Fruit fly (Drosophila melanogaster) whole organism, embryonic: ENCODE measurements around the gene rempA.

Experiments
- CG11093 ChIP-seq: fragments of 200-800 bp; sonication (Bioruptor generic); IDR thresholded peaks from 3 replicates; pipeline ENCODE4 v1.3.6; 2022; ENCODE audit warnings: missing biosample characterization, missing genetic modification characterization
- CG11560 ChIP-seq: fragments of 200-800 bp; sonication (Bioruptor generic); IDR thresholded peaks from 3 replicates; pipeline ENCODE4 v1.3.6; 2022; ENCODE audit warnings: missing biosample characterization, missing genetic modification characterization
- CG1529 ChIP-seq: fragments of 200-800 bp; sonication (Bioruptor generic); optimal IDR thresholded peaks from 3 replicates; lab custom pipeline; 2018; ENCODE audit warnings: missing biosample characterization, missing genetic modification characterization
- CG16815 ChIP-seq: fragments of 200-800 bp; sonication (Bioruptor generic); optimal IDR thresholded peaks from 3 replicates; lab custom pipeline; 2017; ENCODE audit warnings: missing biosample characterization, mild to moderate bottlenecking, missing genetic modification characterization
- CG2129 ChIP-seq: fragments of 200-800 bp; sonication (Bioruptor generic); IDR thresholded peaks from 2 replicates; pipeline ENCODE4 v1.3.6; 2022; ENCODE audit warnings: missing biosample characterization, missing genetic modification characterization; ENCODE audit not compliant: partially characterized antibody
- CG2678 ChIP-seq: fragments of 200-800 bp; sonication (Bioruptor generic); optimal IDR thresholded peaks from 3 replicates; lab custom pipeline; 2019; ENCODE audit warnings: missing biosample characterization, mild to moderate bottlenecking, missing genetic modification characterization, moderate library complexity
- CG30020 ChIP-seq: fragments of 200-800 bp; optimal IDR thresholded peaks from 2 replicates; lab custom pipeline; 2019; ENCODE audit warnings: missing biosample characterization, mild to moderate bottlenecking, missing genetic modification characterization, moderate library complexity
- CG30403 ChIP-seq: fragments of 200-800 bp; sonication (Bioruptor generic); optimal IDR thresholded peaks from 3 replicates; lab custom pipeline; 2016; ENCODE audit warnings: missing biosample characterization, missing genetic modification characterization
- CG30431 ChIP-seq: fragments of 200-800 bp; sonication (Bioruptor generic); optimal IDR thresholded peaks from 2 replicates; lab custom pipeline; 2017; ENCODE audit warnings: missing biosample characterization, missing genetic modification characterization
- CG31388 ChIP-seq: fragments of 200-800 bp; sonication (Bioruptor generic); optimal IDR thresholded peaks from 2 replicates; lab custom pipeline; 2016; ENCODE audit warnings: missing biosample characterization, missing genetic modification characterization
- CG4282 ChIP-seq: fragments of 200-800 bp; sonication (Bioruptor generic); optimal IDR thresholded peaks from 2 replicates; lab custom pipeline; 2016; ENCODE audit warnings: missing biosample characterization, missing genetic modification characterization
- CG43689 ChIP-seq: fragments of 200-800 bp; sonication (Bioruptor generic); IDR thresholded peaks from 2 replicates; pipeline ENCODE4 v1.3.6; 2022; ENCODE audit warnings: missing biosample characterization, missing genetic modification characterization
- CG4730 ChIP-seq: fragments of 200-800 bp; sonication (Bioruptor generic); IDR thresholded peaks from 2 replicates; pipeline ENCODE4 v1.3.6; 2022; ENCODE audit warnings: missing biosample characterization, missing genetic modification characterization
- CG7839 ChIP-seq: fragments of 200-800 bp; sonication (Bioruptor generic); optimal IDR thresholded peaks from 3 replicates; lab custom pipeline; 2018; ENCODE audit warnings: missing biosample characterization, mild to moderate bottlenecking, missing genetic modification characterization, moderate library complexity
- CG8290 ChIP-seq, 3 experiments: fragments of 200-800 bp; sonication (Bioruptor generic); optimal IDR thresholded peaks; 2 replicates each; lab custom pipeline; 2016 to 2019; ENCODE audit warnings: missing biosample characterization in 3 of 3, missing genetic modification characterization in 3 of 3, mild to moderate bottlenecking in 2 of 3, moderate library complexity in 1 of 3
- CG8478 ChIP-seq: fragments of >200 bp; optimal IDR thresholded peaks from 2 replicates; lab custom pipeline; 2018
- CG9609 ChIP-seq: fragments of 200-800 bp; sonication (Bioruptor generic); optimal IDR thresholded peaks from 3 replicates; lab custom pipeline; 2016; ENCODE audit warnings: missing biosample characterization, missing genetic modification characterization
- CG9932 ChIP-seq: fragments of 200-800 bp; sonication (Bioruptor generic); IDR thresholded peaks from 2 replicates; pipeline ENCODE4 v1.3.6; 2022; ENCODE audit warnings: missing biosample characterization, missing genetic modification characterization
- Dfd ChIP-seq, 2 experiments: fragments of >200 bp; optimal IDR thresholded peaks; 2 replicates each; lab custom pipeline; 2017; ENCODE audit warnings: missing biosample characterization in 2 of 2, missing genetic modification characterization in 2 of 2
- E2f2 ChIP-seq: fragments of 200-800 bp; sonication (Bioruptor generic); IDR thresholded peaks from 2 replicates; pipeline ENCODE4 v1.3.6; 2022; ENCODE audit warnings: missing biosample characterization, missing genetic modification characterization
- Jarid2 ChIP-seq: fragments of 200-800 bp; sonication (Bioruptor generic); optimal IDR thresholded peaks from 3 replicates; lab custom pipeline; 2017; ENCODE audit warnings: mild to moderate bottlenecking, missing biosample characterization, missing genetic modification reagents, missing genetic modification characterization
- Kr ChIP-seq: fragments of 200-800 bp; sonication (Bioruptor generic); optimal IDR thresholded peaks from 2 replicates; lab custom pipeline; 2017; ENCODE audit warnings: missing biosample characterization, mild to moderate bottlenecking, missing genetic modification characterization
- Max ChIP-seq: fragments of 200-800 bp; sonication (Bioruptor generic); optimal IDR thresholded peaks from 2 replicates; lab custom pipeline; 2016; ENCODE audit warnings: missing biosample characterization, mild to moderate bottlenecking, missing genetic modification characterization
- NC2β ChIP-seq: fragments of 200-800 bp; sonication (Bioruptor generic); optimal IDR thresholded peaks from 2 replicates; lab custom pipeline; 2016; ENCODE audit warnings: missing biosample characterization, missing genetic modification characterization
- Optix ChIP-seq: fragments of 200-800 bp; sonication (Bioruptor generic); IDR thresholded peaks from 3 replicates; pipeline ENCODE4 v1.3.6; 2022; ENCODE audit warnings: missing biosample characterization, missing genetic modification characterization
- Ptx1 ChIP-seq: fragments of 200-800 bp; sonication (Bioruptor generic); IDR thresholded peaks from 2 replicates; pipeline ENCODE4 v1.3.6; 2022; ENCODE audit warnings: missing biosample characterization, missing genetic modification characterization
- Taf1 ChIP-seq: fragments of 200-800 bp; sonication (Bioruptor generic); IDR thresholded peaks from 2 replicates; pipeline ENCODE4 v1.3.6; 2022; ENCODE audit warnings: missing biosample characterization, missing genetic modification characterization
- Tbp ChIP-seq: fragments of >200 bp; optimal IDR thresholded peaks from 2 replicates; lab custom pipeline; 2018; ENCODE audit warnings: missing biosample characterization, missing genetic modification characterization
- bab2 ChIP-seq: fragments of 200-800 bp; sonication (Bioruptor generic); optimal IDR thresholded peaks from 2 replicates; lab custom pipeline; 2016; ENCODE audit warnings: missing biosample characterization, missing genetic modification characterization
- bigmax ChIP-seq: fragments of 200-800 bp; sonication (Bioruptor generic); optimal IDR thresholded peaks from 2 replicates; lab custom pipeline; 2018; ENCODE audit warnings: missing biosample characterization, mild to moderate bottlenecking, missing genetic modification characterization
- br ChIP-seq: fragments of >200 bp; optimal IDR thresholded peaks from 2 replicates; lab custom pipeline; 2017
- cwo ChIP-seq: fragments of 200-800 bp; sonication (Bioruptor generic); optimal IDR thresholded peaks from 3 replicates; lab custom pipeline; 2017; ENCODE audit warnings: missing biosample characterization, missing genetic modification characterization, mild to moderate bottlenecking, moderate library complexity, missing genetic modification reagents
- da ChIP-seq: fragments of 200-800 bp; sonication (Bioruptor generic); optimal IDR thresholded peaks from 2 replicates; lab custom pipeline; 2016; ENCODE audit warnings: missing biosample characterization, missing genetic modification characterization
- ftz-f1 ChIP-seq: fragments of 200-800 bp; sonication (Bioruptor generic); optimal IDR thresholded peaks from 2 replicates; lab custom pipeline; 2016; ENCODE audit warnings: missing biosample characterization, missing genetic modification characterization
- fu2 ChIP-seq: fragments of 200-800 bp; sonication (Bioruptor generic); optimal IDR thresholded peaks from 2 replicates; lab custom pipeline; 2016; ENCODE audit warnings: missing biosample characterization, missing genetic modification characterization
- her ChIP-seq: fragments of 200-800 bp; sonication (Bioruptor generic); optimal IDR thresholded peaks from 2 replicates; lab custom pipeline; 2016; ENCODE audit warnings: missing biosample characterization, missing genetic modification characterization
- lola ChIP-seq, 3 experiments: fragments of >200 bp in 2 of 3; fragments of 200-800 bp in 1 of 3; sonication (Bioruptor generic) in 1 of 3; optimal IDR thresholded peaks; 2 replicates each; lab custom pipeline; 2017 to 2019; ENCODE audit warnings: missing biosample characterization in 3 of 3, missing genetic modification characterization in 3 of 3, mild to moderate bottlenecking in 1 of 3, moderate library complexity in 1 of 3
- nerfin-1 ChIP-seq: fragments of 200-800 bp; sonication (Bioruptor generic); optimal IDR thresholded peaks from 3 replicates; lab custom pipeline; 2019; ENCODE audit warnings: missing biosample characterization, mild to moderate bottlenecking, missing genetic modification characterization, moderate library complexity
- nmo ChIP-seq: fragments of 200-800 bp; sonication (Bioruptor generic); optimal IDR thresholded peaks from 2 replicates; lab custom pipeline; 2018; ENCODE audit warnings: missing biosample characterization, mild to moderate bottlenecking, missing genetic modification characterization, moderate library complexity
- repo ChIP-seq: fragments of 200-800 bp; sonication (Bioruptor generic); optimal IDR thresholded peaks from 2 replicates; lab custom pipeline; 2016; ENCODE audit warnings: missing biosample characterization, missing genetic modification characterization
- ro ChIP-seq: fragments of 200-800 bp; sonication (Bioruptor generic); IDR thresholded peaks from 2 replicates; pipeline ENCODE4 v1.3.6; 2022; ENCODE audit warnings: missing biosample characterization, missing genetic modification characterization
- scrt ChIP-seq: fragments of 200-800 bp; sonication (Bioruptor generic); optimal IDR thresholded peaks from 2 replicates; lab custom pipeline; 2018; ENCODE audit warnings: missing biosample characterization, mild to moderate bottlenecking, missing genetic modification characterization, moderate library complexity
- sqz ChIP-seq: fragments of 200-800 bp; sonication (Bioruptor generic); optimal IDR thresholded peaks from 3 replicates; lab custom pipeline; 2018; ENCODE audit warnings: missing biosample characterization, mild to moderate bottlenecking, missing genetic modification characterization
- stc ChIP-seq: fragments of 200-800 bp; sonication (Bioruptor generic); IDR thresholded peaks from 2 replicates; pipeline ENCODE4 v1.3.6; 2022; ENCODE audit warnings: missing biosample characterization, missing genetic modification characterization
- sug ChIP-seq: fragments of 200-800 bp; optimal IDR thresholded peaks from 2 replicates; lab custom pipeline; 2019; ENCODE audit warnings: missing biosample characterization, mild to moderate bottlenecking, missing genetic modification characterization, moderate library complexity
- tna ChIP-seq: fragments of 200-800 bp; sonication (Bioruptor generic); IDR thresholded peaks from 2 replicates; pipeline ENCODE4 v1.3.6; 2022; ENCODE audit warnings: missing biosample characterization, missing genetic modification characterization; ENCODE audit not compliant: partially characterized antibody
- trem ChIP-seq: fragments of 200-800 bp; optimal IDR thresholded peaks from 3 replicates; lab custom pipeline; 2019; ENCODE audit warnings: missing biosample characterization, mild to moderate bottlenecking, missing genetic modification characterization, moderate library complexity
- vfl ChIP-seq: fragments of 200-800 bp; sonication (Bioruptor generic); optimal IDR thresholded peaks from 2 replicates; lab custom pipeline; 2016; ENCODE audit warnings: missing biosample characterization, missing genetic modification characterization
- zf30C ChIP-seq: fragments of 200-800 bp; sonication (Bioruptor generic); optimal IDR thresholded peaks from 3 replicates; lab custom pipeline; 2018; ENCODE audit warnings: missing biosample characterization, mild to moderate bottlenecking, missing genetic modification characterization

rempA gene

DNA sequence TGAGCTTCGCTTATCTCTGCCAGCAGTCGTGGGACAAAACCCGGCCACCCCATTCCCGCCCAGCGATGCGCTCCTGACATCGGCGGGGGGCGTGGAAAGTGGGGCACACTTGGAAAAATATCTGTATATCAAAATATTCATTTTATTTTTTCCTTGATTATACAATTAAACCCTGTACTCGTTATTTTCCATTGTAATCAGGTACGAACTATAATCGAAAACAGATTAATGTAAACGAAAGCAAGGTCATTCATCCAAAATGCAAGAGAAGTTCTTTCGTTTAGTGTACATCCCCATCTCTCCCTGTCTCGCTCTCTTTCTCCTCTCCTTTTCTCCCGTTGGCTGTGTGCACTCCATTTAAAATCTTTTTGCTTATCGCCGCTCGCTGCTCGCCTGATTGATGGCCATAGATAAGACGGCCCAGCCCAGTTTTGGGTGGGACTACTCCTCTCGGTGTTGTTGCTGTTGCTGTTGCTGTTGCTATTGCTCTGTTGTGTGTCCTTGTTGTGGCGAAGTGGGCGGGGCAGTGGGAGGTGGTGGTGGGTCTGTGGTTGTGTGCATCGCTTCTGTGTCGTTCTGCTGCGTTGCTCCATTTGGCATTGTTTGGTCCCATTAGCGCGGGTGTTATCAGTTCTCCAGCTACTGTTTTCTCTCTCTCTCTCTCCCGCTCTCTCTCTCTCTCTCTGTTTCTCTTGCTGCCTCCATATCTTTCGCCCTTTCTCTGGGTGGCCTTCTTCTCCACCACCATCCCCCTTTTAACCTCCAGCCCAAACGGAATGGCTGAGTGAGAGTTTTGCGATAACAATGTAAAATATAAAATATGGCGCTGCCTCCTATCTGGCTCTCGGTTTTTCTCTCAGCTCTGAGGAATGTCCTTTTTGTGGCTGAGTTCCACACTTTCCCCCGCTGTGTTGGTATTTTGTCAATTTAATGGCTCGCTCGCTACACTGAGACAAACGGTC lies 43.8 kb downstream of the rempA start (continued):
- peak; percentile 81 for TF ChIP-seq nmo (GFP tag; lab: Kevin White, UChicago)
- no peak for TF ChIP-seq tna (GFP tag; lab: Robert Waterston, UW)
- peak; percentile 61 for TF ChIP-seq nerfin-1
- no peak for TF ChIP-seq CG2129 (GFP tag; lab: Robert Waterston, UW)
- peak; percentile 37 for TF ChIP-seq da (GFP tag; lab: Kevin White, UChicago)
- TF ChIP-seq ro, result no peak
- TF ChIP-seq CG8478 (lab: Kevin White, UChicago), result no peak
- TF ChIP-seq ftz-f1 (GFP tag; lab: Kevin White, UChicago), result no peak
- peak; percentile 68; the same call in 2 of the 3 replicates for TF ChIP-seq CG11560 (tag; lab: Robert Waterston, UW)
- TF ChIP-seq bab2 (GFP tag; lab: Kevin White, UChicago), result peak; percentile 63
- no peak for TF ChIP-seq CG8290 (GFP tag; optimal IDR thresholded peaks at IDR 0.05; lab: Kevin White, UChicago)
- TF ChIP-seq CG8290 (tag; optimal IDR thresholded peaks at IDR 0.05; lab: Kevin White, UChicago), result peak in 1 of 2 experiments; percentile 69
- no peak for TF ChIP-seq Tbp (GFP tag; lab: Kevin White, UChicago)
- TF ChIP-seq Dfd (GFP tag; optimal IDR thresholded peaks at IDR 0.05; lab: Kevin White, UChicago), result no peak
- peak; percentile 44; the same call in 1 of the 2 replicates for TF ChIP-seq E2f2 (GFP tag; lab: Robert Waterston, UW)
- TF ChIP-seq br (lab: Kevin White, UChicago), result no peak
- peak; percentile 78 for TF ChIP-seq CG4730 (GFP tag; lab: Robert Waterston, UW)
- peak; percentile 64 for TF ChIP-seq zf30C (GFP tag; lab: Kevin White, UChicago)
- peak; percentile 53 for TF ChIP-seq CG9932 (GFP tag; lab: Robert Waterston, UW)
- peak; percentile 80 for TF ChIP-seq CG30403
- peak; percentile 69; the same call in 1 of the 3 replicates for TF ChIP-seq CG11093 (GFP tag; lab: Robert Waterston, UW)
- TF ChIP-seq bigmax (GFP tag; lab: Kevin White, UChicago), result no peak
- TF ChIP-seq cwo (GFP tag; lab: Kevin White, UChicago), result peak; percentile 71
- peak; percentile 7 for TF ChIP-seq her
- peak; percentile 53 for TF ChIP-seq Max
- TF ChIP-seq NC2β, result peak; percentile 67
- TF ChIP-seq stc, result peak; percentile 65
- TF ChIP-seq Taf1, result peak; percentile 51
- TF ChIP-seq CG43689 (GFP tag; lab: Robert Waterston, UW), result 0 out of 2 replicates have a peak, but pooled peaks have one; percentile 9
- peak; percentile 62 for TF ChIP-seq CG16815 (GFP tag; lab: Kevin White, UChicago)
- no peak for TF ChIP-seq Kr (GFP tag; lab: Kevin White, UChicago)
- TF ChIP-seq scrt, result peak; percentile 73
- TF ChIP-seq CG1529 (GFP tag; lab: Kevin White, UChicago), result peak; percentile 75
- TF ChIP-seq repo (GFP tag; lab: Kevin White, UChicago), result no peak
- peak; percentile 87 for TF ChIP-seq CG2678 (tag; lab: Kevin White, UChicago)
- TF ChIP-seq sqz (GFP tag; lab: Kevin White, UChicago), result peak; percentile 51
- peak; percentile 48 for TF ChIP-seq Jarid2
- TF ChIP-seq CG4282 (GFP tag; lab: Kevin White, UChicago), result peak; percentile 16
- peak; percentile 45 for TF ChIP-seq fu2 (GFP tag; lab: Kevin White, UChicago)
- peak; percentile 55 for TF ChIP-seq sug (tag; lab: Kevin White, UChicago)
- peak; percentile 50 for TF ChIP-seq vfl
- TF ChIP-seq CG7839 (tag; lab: Kevin White, UChicago), result peak; percentile 79
- TF ChIP-seq CG30431 (GFP tag; lab: Kevin White, UChicago), result peak; percentile 58
- peak in 1 of 3 experiments; percentile 69 for TF ChIP-seq lola (GFP tag; optimal IDR thresholded peaks at IDR 0.05; lab: Kevin White, UChicago)
- peak; percentile 75 for TF ChIP-seq trem (tag; lab: Kevin White, UChicago)
- TF ChIP-seq CG31388 (GFP tag; lab: Kevin White, UChicago), result no peak
- peak; percentile 59; the same call in 1 of the 3 replicates for TF ChIP-seq Optix
- TF ChIP-seq CG30020 (tag; lab: Kevin White, UChicago), result no peak
- TF ChIP-seq CG9609, result peak; percentile 43
- TF ChIP-seq Ptx1, result peak; percentile 81
